Fruit fly (Drosophila melanogaster) Kc167 (cell line): ENCODE data around the gene CG17294.

Experiments
- Sin3A ChIP-seq: fragments of >200 bp; optimal IDR thresholded peaks from 2 replicates; lab custom pipeline; 2018; ENCODE audit warnings: missing external identifiers
- h ChIP-seq: fragments of >200 bp; optimal IDR thresholded peaks from 3 replicates; lab custom pipeline; 2018; ENCODE audit warnings: missing external identifiers
- psq ChIP-seq: fragments of >200 bp; optimal IDR thresholded peaks from 2 replicates; lab custom pipeline; 2017; ENCODE audit warnings: missing external identifiers
- ttk ChIP-seq: sonication (Bioruptor generic); optimal IDR thresholded peaks from 2 replicates; lab custom pipeline; 2017; ENCODE audit warnings: missing external identifiers

DNA sequence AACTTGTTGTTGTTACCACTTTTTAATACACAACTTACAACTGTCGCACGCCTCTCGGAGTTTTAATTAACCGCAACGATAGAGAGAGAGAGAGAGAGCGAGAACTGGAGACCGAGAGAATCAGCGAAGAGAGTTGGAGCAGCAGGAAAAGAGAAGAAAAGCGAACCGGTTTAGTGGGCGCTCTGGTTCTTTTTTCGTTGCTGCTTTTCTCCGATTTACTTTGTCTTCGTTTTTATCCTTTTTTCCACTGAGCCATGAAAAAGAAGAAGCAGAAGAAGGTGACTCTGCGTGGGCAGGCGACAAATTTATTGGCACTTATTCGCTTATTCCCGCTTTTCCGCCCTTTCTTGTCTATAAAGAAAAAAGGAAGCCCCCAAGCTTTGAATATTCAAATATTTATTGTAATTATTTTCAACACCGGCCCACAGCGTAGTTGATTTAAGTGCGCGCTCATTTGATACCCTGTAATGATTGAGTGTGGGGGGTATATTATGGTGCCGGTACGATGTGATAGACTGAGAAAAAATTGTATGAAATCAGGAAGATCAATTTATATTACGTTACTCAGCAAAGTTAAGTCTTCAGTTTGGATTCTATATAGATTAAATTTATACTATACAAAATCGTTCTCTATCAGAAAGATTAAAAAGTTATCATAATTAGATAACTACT, 43.6 kb downstream of the CG17294 start:
- TF ChIP-seq psq: no peak
- TF ChIP-seq ttk (lab: Kevin White, UChicago): no peak
- TF ChIP-seq Sin3A (lab: Kevin White, UChicago): no peak
- no peak for TF ChIP-seq h (lab: Kevin White, UChicago)
